Fruit fly (Drosophila melanogaster): ENCODE results near the gene CG15742.

Gene CG15742

DNA sequence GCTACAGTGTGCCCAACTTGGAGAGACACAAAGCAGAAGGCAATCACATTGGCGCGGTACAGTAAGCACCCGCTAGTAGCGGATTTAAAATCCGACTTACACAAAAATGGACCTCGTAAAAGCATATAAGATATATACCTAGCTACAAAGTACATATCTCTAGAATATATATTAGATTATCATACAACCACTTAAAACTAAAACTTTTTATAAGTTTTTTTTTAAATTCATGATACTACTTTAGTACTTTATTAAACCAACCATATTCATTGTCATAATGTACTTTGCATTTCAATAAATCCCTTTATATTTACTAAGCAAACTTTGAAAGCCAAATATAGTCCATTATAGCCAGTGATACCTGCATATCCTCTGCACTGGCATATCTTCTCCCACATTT lies 16.8 kb upstream of the CG15742 start:
- no peak for TF ChIP-seq Sin3A (optimal IDR thresholded peaks at IDR 0.05)
- TF ChIP-seq Myc (optimal IDR thresholded peaks at IDR 0.05) = no peak
- TF ChIP-seq insv (optimal IDR thresholded peaks at IDR 0.05) = no peak
- TF ChIP-seq h (optimal IDR thresholded peaks at IDR 0.05) = no peak
- no peak for TF ChIP-seq ttk (optimal IDR thresholded peaks at IDR 0.05)
- TF ChIP-seq psq (optimal IDR thresholded peaks at IDR 0.05) = no peak

DNA sequence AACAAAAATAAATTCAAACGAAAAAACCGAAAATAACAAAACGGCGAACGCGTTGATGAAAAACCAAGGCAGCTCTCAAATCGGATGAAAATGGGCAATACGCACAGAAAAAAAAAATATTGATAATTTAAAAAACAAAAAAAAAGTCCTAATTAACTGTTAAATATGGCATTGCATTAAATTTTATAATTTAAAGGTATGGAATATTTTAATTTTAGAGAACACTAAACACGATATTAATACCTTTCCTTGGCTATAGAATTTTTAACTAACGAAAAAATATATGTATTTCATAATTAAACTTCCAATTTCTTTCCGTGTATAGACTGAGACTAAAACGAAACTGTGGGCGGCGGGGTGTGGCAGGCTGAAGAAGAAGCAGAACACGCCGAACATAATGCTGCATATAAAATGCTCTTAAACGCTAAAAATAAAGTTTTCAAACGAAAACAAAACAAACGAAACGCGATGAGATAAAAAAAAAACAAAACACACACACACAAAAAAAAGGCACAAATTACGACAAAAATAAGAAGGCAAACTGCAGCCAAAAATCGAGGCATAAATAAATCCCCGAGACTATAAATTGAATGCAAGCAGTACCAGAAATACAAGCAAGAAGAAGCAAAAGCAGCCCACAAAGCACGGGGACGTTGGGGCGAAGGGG lies 16.3 kb upstream of the CG15742 start:
- no peak for TF ChIP-seq Myc (optimal IDR thresholded peaks at IDR 0.05)
- no peak for TF ChIP-seq insv (optimal IDR thresholded peaks at IDR 0.05)
- no peak for TF ChIP-seq ttk (optimal IDR thresholded peaks at IDR 0.05)

DNA sequence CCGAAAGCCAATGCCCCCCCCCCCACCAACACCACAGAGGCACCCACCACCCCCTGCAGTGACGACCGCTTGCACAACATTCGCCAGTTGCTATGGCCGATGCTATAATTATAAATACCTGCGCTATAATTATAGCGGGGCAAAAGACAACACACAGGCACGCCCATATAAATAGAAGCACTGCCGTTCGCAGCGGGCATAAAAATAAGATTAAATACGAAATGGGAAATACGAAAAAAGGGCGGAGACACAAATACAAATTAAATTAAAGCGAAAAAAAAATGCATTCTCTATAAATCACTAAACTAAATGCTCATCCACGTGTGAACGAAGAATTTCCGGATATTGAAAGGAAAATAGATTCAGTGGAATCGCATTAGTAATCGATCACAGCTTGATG lies 15.1 kb upstream of the CG15742 start:
- TF ChIP-seq Sin3A (optimal IDR thresholded peaks at IDR 0.05) (no peak), h (optimal IDR thresholded peaks at IDR 0.05) (no peak)

DNA sequence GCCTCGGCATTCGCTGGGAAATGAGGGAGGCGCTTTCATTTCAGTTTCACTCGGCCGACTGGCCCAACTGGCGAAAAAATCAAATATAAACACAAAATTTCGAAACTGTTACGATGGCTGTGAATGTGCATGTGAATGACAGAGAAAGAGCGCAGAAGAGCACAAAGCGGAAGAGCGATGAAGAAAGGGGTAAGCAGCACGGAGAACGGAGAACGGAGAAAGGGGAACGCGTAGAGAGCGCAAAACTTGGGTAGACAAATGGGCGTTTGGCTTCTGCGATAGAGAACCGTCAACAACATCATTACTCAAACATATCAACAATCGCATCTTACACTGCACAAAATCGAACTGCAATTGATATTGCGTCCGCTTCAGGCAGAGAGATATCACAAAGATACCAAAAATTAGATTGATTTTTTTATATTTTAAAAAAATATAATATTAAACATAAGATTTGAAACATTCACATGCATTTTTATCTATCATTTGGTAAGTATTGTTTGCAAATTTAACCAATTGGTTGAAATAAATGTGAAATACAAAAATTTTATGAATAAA lies 14.5 kb upstream of the CG15742 start:
- TF ChIP-seq insv (optimal IDR thresholded peaks at IDR 0.05) = no peak
- no peak for TF ChIP-seq ttk (optimal IDR thresholded peaks at IDR 0.05)

dm6 chrX:13258757-13259067 lies 417 bp upstream of the CG15742 start, which contains the start of gene comt:
Gene comt, plus strand, starts transcription at chrX:13259021.
- TF ChIP-seq Sin3A (optimal IDR thresholded peaks at IDR 0.05) (no peak), h (optimal IDR thresholded peaks at IDR 0.05) (no peak), Myc (optimal IDR thresholded peaks at IDR 0.05) (no peak), insv (optimal IDR thresholded peaks at IDR 0.05) (no peak), psq (optimal IDR thresholded peaks at IDR 0.05) (no peak), ttk (optimal IDR thresholded peaks at IDR 0.05) (no peak)

DNA sequence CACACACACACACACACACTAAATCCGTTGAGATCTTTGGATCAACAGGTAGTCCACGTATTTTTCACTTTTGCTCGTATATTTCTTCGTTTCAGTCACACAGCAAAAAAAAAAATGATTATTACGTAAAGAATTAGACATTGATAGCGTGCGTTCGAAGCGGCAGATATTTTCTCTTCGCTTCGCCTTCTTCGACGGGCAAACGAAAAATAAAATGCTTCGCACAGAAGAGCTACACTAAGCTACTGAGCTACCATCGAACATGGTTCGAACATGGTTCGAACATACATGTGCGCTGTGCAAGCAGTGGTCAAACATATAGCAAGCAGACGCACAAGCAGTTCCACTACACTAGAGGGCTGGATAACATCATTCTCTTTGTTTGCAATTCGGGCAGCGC lies 1.3 kb downstream of the CG15742 start:
- TF ChIP-seq Sin3A (optimal IDR thresholded peaks at IDR 0.05) (no peak), psq (optimal IDR thresholded peaks at IDR 0.05) (no peak), h (optimal IDR thresholded peaks at IDR 0.05) (no peak), Myc (optimal IDR thresholded peaks at IDR 0.05) (no peak), insv (optimal IDR thresholded peaks at IDR 0.05) (no peak), ttk (optimal IDR thresholded peaks at IDR 0.05) (no peak)

- no peak for TF ChIP-seq psq (optimal IDR thresholded peaks at IDR 0.05)
- no peak for TF ChIP-seq Myc (optimal IDR thresholded peaks at IDR 0.05)
- no peak for TF ChIP-seq Sin3A (optimal IDR thresholded peaks at IDR 0.05)
- TF ChIP-seq h (optimal IDR thresholded peaks at IDR 0.05) = no peak
- TF ChIP-seq ttk (optimal IDR thresholded peaks at IDR 0.05) = no peak
Observed at dm6 chrX:13254442-13254841, 3.9 kb downstream of the CG15742 start.

- TF ChIP-seq psq (optimal IDR thresholded peaks at IDR 0.05) = no peak
- no peak for TF ChIP-seq h (optimal IDR thresholded peaks at IDR 0.05)
Observed at dm6 chrX:13253062-13253724, 5.1 kb downstream of the CG15742 start.

- TF ChIP-seq Myc (optimal IDR thresholded peaks at IDR 0.05) = no peak
- TF ChIP-seq insv (optimal IDR thresholded peaks at IDR 0.05) = no peak
- no peak for TF ChIP-seq Sin3A (optimal IDR thresholded peaks at IDR 0.05)
- no peak for TF ChIP-seq ttk (optimal IDR thresholded peaks at IDR 0.05)
- TF ChIP-seq h (optimal IDR thresholded peaks at IDR 0.05) = no peak
- TF ChIP-seq psq (optimal IDR thresholded peaks at IDR 0.05) = no peak
Observed at dm6 chrX:13251310-13251709, 7.0 kb downstream of the CG15742 start.

dm6 chrX:13249732-13250395 lies 8.4 kb downstream of the CG15742 start:
- TF ChIP-seq Sin3A (optimal IDR thresholded peaks at IDR 0.05) (no peak), ttk (optimal IDR thresholded peaks at IDR 0.05) (no peak), psq (optimal IDR thresholded peaks at IDR 0.05) (no peak), h (optimal IDR thresholded peaks at IDR 0.05) (no peak), Myc (optimal IDR thresholded peaks at IDR 0.05) (no peak), insv (optimal IDR thresholded peaks at IDR 0.05) (no peak)

- TF ChIP-seq Myc (optimal IDR thresholded peaks at IDR 0.05) (no peak), h (optimal IDR thresholded peaks at IDR 0.05) (no peak), Sin3A (optimal IDR thresholded peaks at IDR 0.05) (no peak), ttk (optimal IDR thresholded peaks at IDR 0.05) (no peak), psq (optimal IDR thresholded peaks at IDR 0.05) (no peak), insv (optimal IDR thresholded peaks at IDR 0.05) (no peak)
Observed at dm6 chrX:13248515-13248914, 9.8 kb downstream of the CG15742 start.

- TF ChIP-seq Myc (optimal IDR thresholded peaks at IDR 0.05) = no peak
- no peak for TF ChIP-seq Sin3A (optimal IDR thresholded peaks at IDR 0.05)
- no peak for TF ChIP-seq ttk (optimal IDR thresholded peaks at IDR 0.05)
- TF ChIP-seq h (optimal IDR thresholded peaks at IDR 0.05) = no peak
- TF ChIP-seq insv (optimal IDR thresholded peaks at IDR 0.05) = no peak
Observed at dm6 chrX:13247789-13248188, 10.5 kb downstream of the CG15742 start.

DNA sequence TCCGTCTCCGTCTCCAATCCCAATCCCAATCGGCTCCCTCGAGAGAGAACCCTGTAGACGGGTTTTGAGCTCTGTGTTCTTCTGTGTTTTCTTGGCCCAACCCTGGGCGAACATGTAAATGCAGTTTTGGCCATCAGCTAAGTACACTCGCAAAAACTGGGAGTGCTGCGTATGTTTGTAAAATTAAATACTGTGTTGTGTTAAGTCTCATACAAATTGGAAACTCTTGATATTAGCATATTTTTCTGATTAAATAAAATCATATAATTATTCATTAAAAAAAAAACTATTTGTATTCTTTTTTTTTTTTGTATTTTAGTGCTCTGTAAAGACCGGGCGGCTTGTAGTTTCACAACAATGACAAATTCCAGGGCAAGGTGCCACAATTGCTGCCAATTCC lies 12.5 kb downstream of the CG15742 start:
- TF ChIP-seq ttk (optimal IDR thresholded peaks at IDR 0.05) = no peak
- TF ChIP-seq insv (optimal IDR thresholded peaks at IDR 0.05) = no peak
- TF ChIP-seq Myc (optimal IDR thresholded peaks at IDR 0.05) = no peak
- no peak for TF ChIP-seq psq (optimal IDR thresholded peaks at IDR 0.05)
- no peak for TF ChIP-seq h (optimal IDR thresholded peaks at IDR 0.05)
- no peak for TF ChIP-seq Sin3A (optimal IDR thresholded peaks at IDR 0.05)
